Worm (Caenorhabditis elegans): ENCODE data around the gene clec-83.

ce11 chrIV:2846264-2846663 lies 5.0 kb upstream of the clec-83 start, which contains the start of gene Y54G2A.40:
- no peak for TF ChIP-seq F33H1.4 (GFP tag; IDR thresholded peaks at IDR 0.05)
- TF ChIP-seq K11D2.4 (GFP tag; IDR thresholded peaks at IDR 0.05) = no peak
- TF ChIP-seq ama-1 (optimal IDR thresholded peaks at IDR 0.05) = no peak
- no peak for TF ChIP-seq ama-1 (GFP tag; optimal IDR thresholded peaks at IDR 0.05)
- TF ChIP-seq T07F8.4 (tag; optimal IDR thresholded peaks at IDR 0.05) = no peak
- no peak for TF ChIP-seq nfya-1 (tag; optimal IDR thresholded peaks at IDR 0.05; ENCODE audit: borderline replicate concordance, insufficient read depth)
- TF ChIP-seq ztf-25 (GFP tag; IDR thresholded peaks at IDR 0.05) = no peak
- TF ChIP-seq sea-2 (GFP tag; IDR thresholded peaks at IDR 0.05) = no peak
